Worm (Caenorhabditis elegans): ENCODE data around the gene Y46G5A.39.

DNA sequence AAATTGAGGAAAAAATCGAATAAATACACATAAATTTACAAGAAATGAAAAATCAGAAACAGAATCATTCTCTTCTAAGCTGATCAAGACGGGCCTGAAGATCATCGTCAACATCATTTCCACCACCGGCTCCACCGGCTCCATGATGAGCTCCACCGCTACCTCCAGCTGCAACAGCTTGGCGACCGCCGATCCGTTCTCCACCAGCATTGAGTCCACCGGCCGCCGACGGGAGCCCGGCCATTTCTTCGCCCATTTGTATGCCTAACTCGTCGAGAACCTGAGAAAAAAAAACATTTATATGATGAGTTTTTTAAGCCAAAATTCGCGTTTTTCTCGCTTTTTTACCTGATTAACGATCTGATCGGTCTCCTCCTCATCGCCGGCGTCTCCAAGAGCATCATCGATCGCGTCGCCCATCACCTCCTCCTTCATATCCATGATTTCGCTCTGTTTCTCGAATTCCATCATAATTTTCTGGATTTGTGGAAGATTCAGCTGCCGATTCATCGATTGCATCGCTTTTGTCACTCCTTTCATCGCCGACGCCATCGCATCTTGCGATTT, 13.7 kb upstream of the Y46G5A.39 start:
- TF ChIP-seq Y67H2A.10 (GFP tag; conservative IDR thresholded peaks at IDR 0.05): no peak
- TF ChIP-seq attf-6 (GFP tag; IDR thresholded peaks at IDR 0.05): no peak
- TF ChIP-seq C17E4.6 (GFP tag; IDR thresholded peaks at IDR 0.05): no peak
- TF ChIP-seq him-1 (tag; optimal IDR thresholded peaks at IDR 0.05): no peak
- no peak for TF ChIP-seq zim-3 (tag; optimal IDR thresholded peaks at IDR 0.05)
- no peak for TF ChIP-seq repo-1 (tag; optimal IDR thresholded peaks at IDR 0.05)
- no peak for TF ChIP-seq tbp1 (GFP tag; optimal IDR thresholded peaks at IDR 0.05)
- TF ChIP-seq F23B12.7 (tag; optimal IDR thresholded peaks at IDR 0.05; ENCODE audit: insufficient read depth): no peak
- TF ChIP-seq F22D6.2 (tag; optimal IDR thresholded peaks at IDR 0.05): no peak
- no peak for TF ChIP-seq pha-4 (tag; optimal IDR thresholded peaks at IDR 0.05)
- no peak for TF ChIP-seq tbx-9 (tag; optimal IDR thresholded peaks at IDR 0.05; ENCODE audit: borderline replicate concordance)
- no peak for TF ChIP-seq nhr-27 (tag; optimal IDR thresholded peaks at IDR 0.05)

Data from whole organism, young adult.